Worm (Caenorhabditis elegans): ENCODE measurements around the gene twk-40.
A peak's percentile ranks its signal among the peaks of the same experiment; 100 is the strongest.

The twk-40 gene

ce11 chrIII:13455207-13455606 lies 37.1 kb downstream of the twk-40 start, which contains the start of gene cua-1:
TSS of gene cua-1 (minus strand) at chrIII:13455307.
- no peak for TF ChIP-seq sptf-1 (tag; optimal IDR thresholded peaks at IDR 0.05)
- TF ChIP-seq Y116A8C.19 (tag; optimal IDR thresholded peaks at IDR 0.05; ENCODE audit: borderline replicate concordance) = no peak
- TF ChIP-seq irx-1 (tag; optimal IDR thresholded peaks at IDR 0.05) = no peak
- TF ChIP-seq nhr-71 (tag; optimal IDR thresholded peaks at IDR 0.05) = no peak
- TF ChIP-seq fkh-4 (tag; optimal IDR thresholded peaks at IDR 0.05; ENCODE audit: borderline replicate concordance) = no peak
- TF ChIP-seq tbx-2 (tag; optimal IDR thresholded peaks at IDR 0.05) = no peak
- TF ChIP-seq efl-3 (GFP tag; optimal IDR thresholded peaks at IDR 0.05) = no peak
- TF ChIP-seq blmp-1 (tag; optimal IDR thresholded peaks at IDR 0.05) = no peak
- no peak for TF ChIP-seq xbp-1 (tag; optimal IDR thresholded peaks at IDR 0.05)
- TF ChIP-seq ceh-63 (GFP tag; optimal IDR thresholded peaks at IDR 0.05) = no peak
- TF ChIP-seq fos-1 (tag; optimal IDR thresholded peaks at IDR 0.05) = no peak
- no peak for TF ChIP-seq efl-1 (optimal IDR thresholded peaks at IDR 0.05)
- no peak for TF ChIP-seq efl-1 (GFP tag; optimal IDR thresholded peaks at IDR 0.05 in 1 of 2)
- TF ChIP-seq nhr-12 (tag; optimal IDR thresholded peaks at IDR 0.05) = no peak
- TF ChIP-seq C34B4.2 (tag; optimal IDR thresholded peaks at IDR 0.05) = no peak

- TF ChIP-seq mep-1 (tag; optimal IDR thresholded peaks at IDR 0.05) (no peak), zip-4 (GFP tag; optimal IDR thresholded peaks at IDR 0.05) (no peak), egl-13 (tag; optimal IDR thresholded peaks at IDR 0.05) (no peak), unc-86 (tag; optimal IDR thresholded peaks at IDR 0.05) (no peak), grh-1 (GFP tag; IDR thresholded peaks at IDR 0.05) (no peak), rnt-1 (tag; optimal IDR thresholded peaks at IDR 0.05) (no peak), lir-3 (tag; optimal IDR thresholded peaks at IDR 0.05; ENCODE audit: poor library complexity) (no peak), aha-1 (tag; optimal IDR thresholded peaks at IDR 0.05) (no peak), tlp-1 (tag; optimal IDR thresholded peaks at IDR 0.05) (no peak), hpl-2 (GFP tag; optimal IDR thresholded peaks at IDR 0.05) (no peak), snu-23 (GFP tag; optimal IDR thresholded peaks at IDR 0.05) (no peak), hlh-17 (GFP tag; optimal IDR thresholded peaks at IDR 0.05; ENCODE audit: borderline replicate concordance) (no peak), isw-1 (GFP tag; IDR thresholded peaks at IDR 0.05) (no peak), C16A3.4 (tag; optimal IDR thresholded peaks at IDR 0.05) (no peak), ceh-90 (tag; optimal IDR thresholded peaks at IDR 0.05) (no peak), sptf-1 (tag; optimal IDR thresholded peaks at IDR 0.05) (no peak), pqm-1 (tag; optimal IDR thresholded peaks at IDR 0.05) (no peak), mab-9 (GFP tag; IDR thresholded peaks at IDR 0.05) (no peak), egl-27 (tag; optimal IDR thresholded peaks at IDR 0.05) (no peak)
Observed at ce11 chrIII:13452824-13453223, 39.5 kb downstream of the twk-40 start.

- peak; percentile 20 for TF ChIP-seq lin-39 (tag; optimal IDR thresholded peaks at IDR 0.05)
- TF ChIP-seq nhr-12 (tag; optimal IDR thresholded peaks at IDR 0.05) = no peak
- TF ChIP-seq pax-3 (tag; optimal IDR thresholded peaks at IDR 0.05) = no peak
- no peak for TF ChIP-seq alr-1 (tag; optimal IDR thresholded peaks at IDR 0.05; ENCODE audit: borderline replicate concordance)
- TF ChIP-seq efl-3 (GFP tag; optimal IDR thresholded peaks at IDR 0.05) = no peak
- TF ChIP-seq sox-4 (tag; optimal IDR thresholded peaks at IDR 0.05) = peak; percentile 6
- no peak for TF ChIP-seq vab-15 (tag; optimal IDR thresholded peaks at IDR 0.05)
- TF ChIP-seq lin-14 (GFP tag; optimal IDR thresholded peaks at IDR 0.05) = no peak
- TF ChIP-seq unc-62 (GFP tag; optimal IDR thresholded peaks at IDR 0.05) = no peak
- no peak for TF ChIP-seq mef-2 (tag; optimal IDR thresholded peaks at IDR 0.05)
- TF ChIP-seq ceh-63 (GFP tag; optimal IDR thresholded peaks at IDR 0.05) = no peak
- no peak for TF ChIP-seq F16B12.6 (tag; optimal IDR thresholded peaks at IDR 0.05)
- peak; percentile 25 to 88 for TF ChIP-seq efl-1 (optimal IDR thresholded peaks at IDR 0.05)
- peak; percentile 91 to 99 for TF ChIP-seq efl-1 (GFP tag; optimal IDR thresholded peaks at IDR 0.05 in 1 of 2)
- TF ChIP-seq unc-98 (GFP tag; IDR thresholded peaks at IDR 0.05) = peak; percentile 9; the same call in 1 of the 2 replicates
- TF ChIP-seq grh-1 (GFP tag; IDR thresholded peaks at IDR 0.05) = no peak
- TF ChIP-seq C16A3.4 (tag; optimal IDR thresholded peaks at IDR 0.05) = no peak
- peak; percentile 58 for TF ChIP-seq nhr-71 (tag; optimal IDR thresholded peaks at IDR 0.05)
- TF ChIP-seq ztf-11 (tag; optimal IDR thresholded peaks at IDR 0.05) = peak in 1 of 2 experiments; percentile 47
- no peak for TF ChIP-seq nhr-28 (tag; optimal IDR thresholded peaks at IDR 0.05)
- TF ChIP-seq lin-13 (GFP tag; optimal IDR thresholded peaks at IDR 0.05) = no peak
- TF ChIP-seq dsc-1 (tag; optimal IDR thresholded peaks at IDR 0.05) = peak; percentile 52
- TF ChIP-seq fkh-4 (tag; optimal IDR thresholded peaks at IDR 0.05; ENCODE audit: borderline replicate concordance) = peak; percentile 5
- TF ChIP-seq tbx-2 (tag; optimal IDR thresholded peaks at IDR 0.05) = peak; percentile 59
- TF ChIP-seq ets-5 (GFP tag; IDR thresholded peaks at IDR 0.05) = no peak
- TF ChIP-seq nhr-85 (tag) = peak; percentile 66
- TF ChIP-seq fkh-10 (GFP tag; optimal IDR thresholded peaks at IDR 0.05) = no peak
Observed at ce11 chrIII:13439415-13439814, 52.9 kb downstream of the twk-40 start, which contains the start of gene ciao-2B. TSS of gene ciao-2B (minus strand) at chrIII:13439544.

Measured in whole organism, L1 larva.